Fruit fly (Drosophila melanogaster) whole organism, prepupa: Measurements from ENCODE around the gene CG33258.

ENCODE experiments used
- Blimp-1 ChIP-seq: fragments of 200-800 bp; sonication (Bioruptor generic); optimal IDR thresholded peaks from 3 replicates; lab custom pipeline; 2017; ENCODE audit warnings: missing biosample characterization, missing genetic modification characterization, mild to moderate bottlenecking, moderate library complexity, missing genetic modification reagents
- CG10631 ChIP-seq: fragments of 200-800 bp; sonication (Bioruptor generic); optimal IDR thresholded peaks from 2 replicates; lab custom pipeline; 2016; ENCODE audit warnings: missing biosample characterization, missing genetic modification characterization
- CG10669 ChIP-seq: fragments of 200-800 bp; sonication (Bioruptor generic); optimal IDR thresholded peaks from 3 replicates; lab custom pipeline; 2018; ENCODE audit warnings: missing biosample characterization, mild to moderate bottlenecking, missing genetic modification characterization, moderate library complexity
- CG11294 ChIP-seq: fragments of 200-800 bp; sonication (Bioruptor generic); IDR thresholded peaks from 2 replicates; pipeline ENCODE4 v1.3.6; 2022; ENCODE audit warnings: missing biosample characterization, missing genetic modification characterization
- CG11762 ChIP-seq: fragments of 200-800 bp; sonication (Bioruptor generic); optimal IDR thresholded peaks from 3 replicates; lab custom pipeline; 2016; ENCODE audit warnings: missing biosample characterization, missing genetic modification characterization; ENCODE audit not compliant: insufficient read depth
- CG11902 ChIP-seq: fragments of 200-800 bp; sonication (Bioruptor generic); optimal IDR thresholded peaks from 3 replicates; lab custom pipeline; 2016; ENCODE audit warnings: missing biosample characterization, missing genetic modification characterization
- CG16779 ChIP-seq: fragments of 200-800 bp; sonication (Bioruptor generic); optimal IDR thresholded peaks from 3 replicates; lab custom pipeline; 2017; ENCODE audit warnings: missing biosample characterization, mild to moderate bottlenecking, missing genetic modification characterization
- CG3032 ChIP-seq: fragments of 200-800 bp; optimal IDR thresholded peaks from 2 replicates; lab custom pipeline; 2019; ENCODE audit warnings: missing biosample characterization, mild to moderate bottlenecking, missing genetic modification characterization, moderate library complexity
- CG32006 ChIP-seq: fragments of 200-800 bp; sonication (Bioruptor generic); optimal IDR thresholded peaks from 3 replicates; lab custom pipeline; 2017; ENCODE audit warnings: missing biosample characterization, mild to moderate bottlenecking, missing genetic modification characterization
- CG34406 ChIP-seq: fragments of 200-800 bp; sonication (Bioruptor generic); optimal IDR thresholded peaks from 3 replicates; lab custom pipeline; 2016; ENCODE audit warnings: missing biosample characterization, missing genetic modification characterization
- CG3919 ChIP-seq: fragments of 200-800 bp; sonication (Bioruptor generic); optimal IDR thresholded peaks from 3 replicates; lab custom pipeline; 2016; ENCODE audit warnings: missing biosample characterization, missing genetic modification characterization
- CG4318 ChIP-seq: fragments of 200-800 bp; sonication (Bioruptor generic); optimal IDR thresholded peaks from 3 replicates; lab custom pipeline; 2017; ENCODE audit warnings: missing biosample characterization, mild to moderate bottlenecking, missing genetic modification characterization
- CG6792 ChIP-seq: fragments of 200-800 bp; sonication (Bioruptor generic); optimal IDR thresholded peaks from 3 replicates; lab custom pipeline; 2016; ENCODE audit warnings: missing biosample characterization, missing genetic modification characterization
- CG6808 ChIP-seq: fragments of 200-800 bp; sonication (Bioruptor generic); optimal IDR thresholded peaks from 3 replicates; lab custom pipeline; 2017; ENCODE audit warnings: missing biosample characterization, missing genetic modification characterization, mild to moderate bottlenecking, moderate library complexity, missing genetic modification reagents
- CG6854 ChIP-seq: fragments of 200-800 bp; sonication (Bioruptor generic); optimal IDR thresholded peaks from 2 replicates; lab custom pipeline; 2017; ENCODE audit warnings: missing biosample characterization, mild to moderate bottlenecking, missing genetic modification characterization
- CG7368 ChIP-seq: fragments of 200-800 bp; sonication (Bioruptor generic); optimal IDR thresholded peaks from 3 replicates; lab custom pipeline; 2016; ENCODE audit warnings: missing biosample characterization, missing genetic modification characterization
- CG8119 ChIP-seq: fragments of 200-800 bp; sonication (Bioruptor generic); IDR thresholded peaks from 3 replicates; pipeline ENCODE4 v1.3.6; 2022; ENCODE audit warnings: missing biosample characterization, missing genetic modification characterization
- CG8319 ChIP-seq: fragments of 200-800 bp; sonication (Bioruptor generic); optimal IDR thresholded peaks from 3 replicates; lab custom pipeline; 2016; ENCODE audit warnings: missing biosample characterization, missing genetic modification characterization
- CG9139 ChIP-seq: fragments of 200-800 bp; sonication (Bioruptor generic); optimal IDR thresholded peaks from 3 replicates; lab custom pipeline; 2017; ENCODE audit warnings: missing biosample characterization, mild to moderate bottlenecking, missing genetic modification characterization
- Eip75B ChIP-seq: fragments of 200-800 bp; sonication (Bioruptor generic); optimal IDR thresholded peaks from 3 replicates; lab custom pipeline; 2016; ENCODE audit warnings: missing biosample characterization, missing genetic modification characterization
- Eip78C ChIP-seq: fragments of 200-800 bp; sonication (Bioruptor generic); peaks from one replicate; lab custom pipeline; 2016; ENCODE audit warnings: missing biosample characterization, missing genetic modification characterization
- Eip93F ChIP-seq: fragments of 200-800 bp; sonication (Bioruptor generic); optimal IDR thresholded peaks from 2 replicates; lab custom pipeline; 2016; ENCODE audit warnings: missing biosample characterization, mild to moderate bottlenecking, missing genetic modification characterization
- Ets96B ChIP-seq: fragments of 200-800 bp; optimal IDR thresholded peaks from 2 replicates; lab custom pipeline; 2019; ENCODE audit warnings: missing biosample characterization, mild to moderate bottlenecking, missing genetic modification characterization, moderate library complexity
- Hr39 ChIP-seq: fragments of 200-800 bp; sonication (Bioruptor generic); optimal IDR thresholded peaks from 2 replicates; lab custom pipeline; 2016; ENCODE audit warnings: missing biosample characterization, missing genetic modification characterization
- Hr4 ChIP-seq: fragments of 200-800 bp; sonication (Bioruptor generic); optimal IDR thresholded peaks from 3 replicates; lab custom pipeline; 2016; ENCODE audit warnings: missing biosample characterization, missing genetic modification characterization
- Lpt ChIP-seq: fragments of 200-800 bp; sonication (Bioruptor generic); optimal IDR thresholded peaks from 3 replicates; lab custom pipeline; 2016; ENCODE audit warnings: missing biosample characterization, missing genetic modification characterization
- Met ChIP-seq: fragments of 200-800 bp; sonication (Bioruptor generic); optimal IDR thresholded peaks from 3 replicates; lab custom pipeline; 2016; ENCODE audit warnings: missing biosample characterization, missing genetic modification characterization
- OdsH ChIP-seq: fragments of 200-800 bp; sonication (Bioruptor generic); optimal IDR thresholded peaks from 3 replicates; lab custom pipeline; 2016; ENCODE audit warnings: missing biosample characterization, missing genetic modification characterization
- Smox ChIP-seq: fragments of 200-800 bp; sonication (Bioruptor generic); optimal IDR thresholded peaks from 3 replicates; lab custom pipeline; 2016; ENCODE audit warnings: missing biosample characterization, missing genetic modification characterization
- Sox102F ChIP-seq: fragments of 200-800 bp; sonication (Bioruptor generic); optimal IDR thresholded peaks from 2 replicates; lab custom pipeline; 2016; ENCODE audit warnings: missing biosample characterization, mild to moderate bottlenecking, missing genetic modification characterization
- Sox14 ChIP-seq: fragments of 200-800 bp; sonication (Bioruptor generic); optimal IDR thresholded peaks from 3 replicates; lab custom pipeline; 2016; ENCODE audit warnings: missing biosample characterization, missing genetic modification characterization
- achi ChIP-seq: fragments of 200-800 bp; sonication (Bioruptor generic); optimal IDR thresholded peaks from 3 replicates; lab custom pipeline; 2016; ENCODE audit warnings: missing biosample characterization, missing genetic modification characterization
- acj6 ChIP-seq: fragments of 200-800 bp; sonication (Bioruptor generic); optimal IDR thresholded peaks from 3 replicates; lab custom pipeline; 2016; ENCODE audit warnings: missing biosample characterization, missing genetic modification characterization
- cyc ChIP-seq: fragments of 200-800 bp; sonication (Bioruptor generic); optimal IDR thresholded peaks from 3 replicates; lab custom pipeline; 2016; ENCODE audit warnings: missing biosample characterization, missing genetic modification characterization
- dac ChIP-seq: fragments of 200-800 bp; sonication (Bioruptor generic); optimal IDR thresholded peaks from 2 replicates; lab custom pipeline; 2017; ENCODE audit warnings: missing biosample characterization, mild to moderate bottlenecking, missing genetic modification characterization
- dsx ChIP-seq: fragments of 200-800 bp; optimal IDR thresholded peaks from 3 replicates; lab custom pipeline; 2019; ENCODE audit warnings: missing biosample characterization, mild to moderate bottlenecking, missing genetic modification characterization, moderate library complexity; ENCODE audit not compliant: poor library complexity, severe bottlenecking
- fkh ChIP-seq: fragments of 200-800 bp; sonication (Bioruptor generic); optimal IDR thresholded peaks from 3 replicates; lab custom pipeline; 2017; ENCODE audit warnings: missing biosample characterization, mild to moderate bottlenecking, missing genetic modification characterization, moderate library complexity
- net ChIP-seq: fragments of 200-800 bp; sonication (Bioruptor generic); optimal IDR thresholded peaks from 3 replicates; lab custom pipeline; 2016; ENCODE audit warnings: missing biosample characterization, missing genetic modification characterization
- pdm3 ChIP-seq: fragments of 200-800 bp; sonication (Bioruptor generic); optimal IDR thresholded peaks from 3 replicates; lab custom pipeline; 2016; ENCODE audit warnings: missing biosample characterization, missing genetic modification characterization
- salr ChIP-seq, 2 experiments: fragments of 200-800 bp; sonication (Bioruptor generic); optimal IDR thresholded peaks; 3 replicates each; lab custom pipeline; 2016 to 2018; ENCODE audit warnings: missing biosample characterization in 2 of 2, missing genetic modification characterization in 2 of 2, mild to moderate bottlenecking in 1 of 2
- svp ChIP-seq: fragments of 200-800 bp; sonication (Bioruptor generic); peaks from one replicate; lab custom pipeline; 2016; ENCODE audit warnings: missing biosample characterization, missing genetic modification characterization
- topi ChIP-seq: fragments of 200-800 bp; sonication (Bioruptor generic); optimal IDR thresholded peaks from 3 replicates; lab custom pipeline; 2016; ENCODE audit warnings: missing biosample characterization, missing genetic modification characterization
- vri ChIP-seq: fragments of 200-800 bp; sonication (Bioruptor generic); optimal IDR thresholded peaks from 3 replicates; lab custom pipeline; 2016; ENCODE audit warnings: missing biosample characterization, mild to moderate bottlenecking, missing genetic modification characterization

The CG33258 gene

dm6 chr3L:16037690-16038332, 44.5 kb upstream of the CG33258 start (continued):
- no peak for TF ChIP-seq Blimp-1 (GFP tag; lab: Kevin White, UChicago)
- no peak for TF ChIP-seq CG10631
- peak; percentile 18 for TF ChIP-seq Hr4 (GFP tag; lab: Kevin White, UChicago)
- no peak for TF ChIP-seq CG7368
- peak; percentile 74 for TF ChIP-seq svp
- TF ChIP-seq pdm3 (GFP tag; lab: Kevin White, UChicago) = no peak
- TF ChIP-seq CG3032 (tag; lab: Kevin White, UChicago) = no peak
- peak; percentile 92 for TF ChIP-seq Eip93F (GFP tag; lab: Kevin White, UChicago)
- peak; percentile 4 for TF ChIP-seq Sox102F (GFP tag; lab: Kevin White, UChicago)
- no peak for TF ChIP-seq CG6792 (GFP tag; lab: Kevin White, UChicago)
- TF ChIP-seq Smox = no peak
- TF ChIP-seq CG34406 (GFP tag; lab: Kevin White, UChicago) = peak; percentile 17
- no peak for TF ChIP-seq CG4318
- TF ChIP-seq fkh = no peak
- TF ChIP-seq dsx (GFP tag; lab: Kevin White, UChicago) = peak; percentile 24

dm6 chr3L:16039063-16039462, 43.3 kb upstream of the CG33258 start:
- no peak for TF ChIP-seq CG16779
- no peak for TF ChIP-seq CG11294
- no peak for TF ChIP-seq Hr39
- no peak for TF ChIP-seq Blimp-1 (GFP tag; lab: Kevin White, UChicago)
- no peak for TF ChIP-seq cyc (GFP tag; lab: Kevin White, UChicago)
- no peak for TF ChIP-seq CG8319 (GFP tag; lab: Kevin White, UChicago)
- TF ChIP-seq CG9139 (GFP tag; lab: Kevin White, UChicago) = no peak
- TF ChIP-seq pdm3 (GFP tag; lab: Kevin White, UChicago) = no peak
- no peak for TF ChIP-seq CG3919
- no peak for TF ChIP-seq achi
- TF ChIP-seq net (GFP tag; lab: Kevin White, UChicago) = no peak
- no peak for TF ChIP-seq Eip75B
- no peak for TF ChIP-seq dac (GFP tag; lab: Kevin White, UChicago)
- no peak for TF ChIP-seq dsx (GFP tag; lab: Kevin White, UChicago)
- TF ChIP-seq acj6 (GFP tag; lab: Kevin White, UChicago) = no peak
- no peak for TF ChIP-seq vri (GFP tag; lab: Kevin White, UChicago)

- TF ChIP-seq pdm3 (GFP tag; lab: Kevin White, UChicago) (no peak), svp (peak; percentile 51), Met (GFP tag; lab: Kevin White, UChicago) (peak; percentile 15)
- TF ChIP-seq, all 60 proteins: peak for 2
Observed at dm6 chr3L:16040389-16040788, 42.0 kb upstream of the CG33258 start.

- TF ChIP-seq CG11902 (GFP tag; lab: Kevin White, UChicago) (no peak), cyc (GFP tag; lab: Kevin White, UChicago) (no peak), Lpt (peak; percentile 82), Blimp-1 (GFP tag; lab: Kevin White, UChicago) (peak; percentile 55), CG16779 (peak; percentile 73), CG6808 (GFP tag; lab: Kevin White, UChicago) (peak; percentile 89), Eip78C (GFP tag; lab: Kevin White, UChicago) (peak; percentile 76), CG10669 (GFP tag; lab: Kevin White, UChicago) (peak; percentile 49), dac (GFP tag; lab: Kevin White, UChicago) (peak; percentile 20), OdsH (GFP tag; lab: Kevin White, UChicago) (peak; percentile 24), CG32006 (GFP tag; lab: Kevin White, UChicago) (peak; percentile 36), Met (GFP tag; lab: Kevin White, UChicago) (peak; percentile 22), svp (peak; percentile 98), Sox14 (GFP tag; lab: Kevin White, UChicago) (peak; percentile 61), CG8119 (GFP tag; lab: Robert Waterston, UW) (peak; percentile 79), fkh (no peak), CG11762 (peak; percentile 12), salr (GFP tag; optimal IDR thresholded peaks at IDR 0.05; lab: Kevin White, UChicago) (peak; percentile 42 to 73), topi (GFP tag; lab: Kevin White, UChicago) (peak; percentile 13), Hr39 (no peak), CG6854 (GFP tag; lab: Kevin White, UChicago) (peak; percentile 93), dsx (GFP tag; lab: Kevin White, UChicago) (peak; percentile 21), Hr4 (GFP tag; lab: Kevin White, UChicago) (peak; percentile 29), Ets96B (tag; lab: Kevin White, UChicago) (peak; percentile 32)
Observed at dm6 chr3L:16041260-16042079, 40.9 kb upstream of the CG33258 start.
